Worm (Caenorhabditis elegans) whole organism, L2 larva: Measurements from ENCODE around the gene Y27F2A.11.

Experiments
- F13H6.1 ChIP-seq: sonication (generic microtip); optimal IDR thresholded peaks from 2 replicates; lab custom pipeline; 2016; ENCODE audit warnings: missing genetic modification characterization, missing compliant biosample characterization
- aly-2 ChIP-seq: fragments of 150-350 bp; optimal IDR thresholded peaks from 2 replicates; lab custom pipeline; 2014; ENCODE audit warnings: missing biosample characterization, missing genetic modification characterization
- lin-13 ChIP-seq: fragments of 150-350 bp; optimal IDR thresholded peaks from 2 replicates; lab custom pipeline; 2014; ENCODE audit warnings: missing biosample characterization, missing genetic modification reagents, missing genetic modification characterization
- lin-39 ChIP-seq: fragments of 150-350 bp; optimal IDR thresholded peaks from 2 replicates; lab custom pipeline; 2014; ENCODE audit warnings: missing biosample characterization, missing genetic modification reagents, missing genetic modification characterization
- mdl-1 ChIP-seq, 2 experiments: fragments of 150-350 bp in 1 of 2; sonication (generic microtip) in 1 of 2; optimal IDR thresholded peaks; 2 replicates each; lab custom pipeline; 2017; ENCODE audit warnings: missing biosample characterization in 2 of 2, missing genetic modification characterization in 2 of 2
- nhr-11 ChIP-seq: fragments of 150-350 bp; optimal IDR thresholded peaks from 2 replicates; lab custom pipeline; 2014; ENCODE audit warnings: missing biosample characterization, missing genetic modification characterization
- snpc-4 ChIP-seq: fragments of 150-350 bp; optimal IDR thresholded peaks from 2 replicates; lab custom pipeline; 2014; ENCODE audit warnings: missing biosample characterization, missing genetic modification characterization
- ztf-11 ChIP-seq: sonication (generic microtip); optimal IDR thresholded peaks from 2 replicates; lab custom pipeline; 2017; ENCODE audit warnings: missing biosample characterization, missing genetic modification characterization

DNA sequence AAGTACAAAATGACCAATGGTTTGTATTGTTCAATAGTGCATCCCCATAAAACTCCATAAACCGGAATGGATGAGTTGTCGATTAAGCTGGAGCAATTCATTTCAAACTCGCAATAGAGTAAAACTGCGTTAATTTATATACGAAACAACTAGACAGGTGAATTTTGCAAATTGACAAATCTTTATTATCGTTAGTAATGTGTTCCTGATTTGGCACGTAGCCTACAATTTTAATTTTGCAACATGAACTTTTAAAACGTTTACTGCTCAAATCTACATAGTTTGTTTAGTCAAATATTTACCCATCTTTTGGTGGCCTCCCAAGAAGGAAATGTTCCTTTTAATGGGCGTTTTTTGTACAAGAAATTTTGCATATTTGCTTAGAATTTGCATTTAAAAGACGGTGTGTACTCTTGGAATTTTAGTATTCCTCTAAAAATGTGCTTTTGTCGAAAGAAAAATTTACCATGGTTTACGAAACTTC lies 47.9 kb downstream of the Y27F2A.11 start, which contains the start of the genes srz-67 and C17F4.11:
- no peak for TF ChIP-seq aly-2 (tag; lab: Kevin White, UChicago)
- no peak for TF ChIP-seq snpc-4 (tag; lab: Kevin White, UChicago)
- TF ChIP-seq mdl-1 (tag; optimal IDR thresholded peaks at IDR 0.05; lab: Kevin White, UChicago) = no peak
- no peak for TF ChIP-seq lin-13
- no peak for TF ChIP-seq lin-39
- TF ChIP-seq nhr-11 = no peak
- TF ChIP-seq ztf-11 (tag; lab: Kevin White, UChicago) = no peak
- no peak for TF ChIP-seq F13H6.1 (tag; lab: Kevin White, UChicago)
